Fruit fly (Drosophila melanogaster) whole organism, wandering third instar larva: ENCODE results near the gene BBS1.

Experiments used
- Abd-B ChIP-seq: fragments of >200 bp; optimal IDR thresholded peaks from 2 replicates; lab custom pipeline; 2017; ENCODE audit warnings: missing biosample characterization, missing genetic modification characterization
- CG32264 ChIP-seq: fragments of 200-800 bp; sonication (Bioruptor generic); optimal IDR thresholded peaks from 2 replicates; lab custom pipeline; 2016; ENCODE audit warnings: missing biosample characterization, missing genetic modification characterization
- CG9705 ChIP-seq: fragments of 200-800 bp; sonication (Bioruptor generic); optimal IDR thresholded peaks from 2 replicates; lab custom pipeline; 2018; ENCODE audit warnings: missing biosample characterization, mild to moderate bottlenecking, missing genetic modification characterization
- Dfd ChIP-seq: fragments of >200 bp; optimal IDR thresholded peaks from 2 replicates; lab custom pipeline; 2017; ENCODE audit warnings: missing biosample characterization, missing genetic modification characterization
- Dif ChIP-seq: fragments of 200-275, 200-300 bp; sonication (Bioruptor generic); optimal IDR thresholded peaks from 2 replicates; lab custom pipeline; 2018; ENCODE audit warnings: missing biosample characterization, missing genetic modification characterization; ENCODE audit not compliant: partially characterized antibody
- GATAd ChIP-seq: sonication (Bioruptor generic); optimal IDR thresholded peaks from 2 replicates; lab custom pipeline; 2016; ENCODE audit warnings: missing biosample characterization, missing genetic modification characterization
- HLH106 ChIP-seq: fragments of 200-800 bp; optimal IDR thresholded peaks from 3 replicates; lab custom pipeline; 2019; ENCODE audit warnings: missing biosample characterization, mild to moderate bottlenecking, missing genetic modification characterization, moderate library complexity
- Hnf4 ChIP-seq: fragments of 200-800 bp; sonication (Bioruptor generic); optimal IDR thresholded peaks from 2 replicates; lab custom pipeline; 2016; ENCODE audit warnings: missing biosample characterization, mild to moderate bottlenecking, missing genetic modification characterization
- Hr78 ChIP-seq: fragments of >200 bp; optimal IDR thresholded peaks from 2 replicates; lab custom pipeline; 2017; ENCODE audit warnings: missing biosample characterization, missing genetic modification characterization
- Jra ChIP-seq: sonication (Bioruptor generic); optimal IDR thresholded peaks from 2 replicates; lab custom pipeline; 2016; ENCODE audit warnings: missing biosample characterization, missing genetic modification characterization
- Mio ChIP-seq: sonication (Bioruptor generic); optimal IDR thresholded peaks from 2 replicates; lab custom pipeline; 2016; ENCODE audit warnings: missing biosample characterization, missing genetic modification characterization
- Myc ChIP-seq: fragments of >200 bp; optimal IDR thresholded peaks from 2 replicates; lab custom pipeline; 2017
- N ChIP-seq: fragments of >200 bp; optimal IDR thresholded peaks from 2 replicates; lab custom pipeline; 2018; ENCODE audit warnings: missing biosample characterization, missing external identifiers, missing genetic modification characterization
- OdsH ChIP-seq: fragments of 200-800 bp; sonication (Bioruptor generic); optimal IDR thresholded peaks from 2 replicates; lab custom pipeline; 2016; ENCODE audit warnings: missing biosample characterization, mild to moderate bottlenecking, missing genetic modification characterization
- Sp1 ChIP-seq: fragments of 200-800 bp; sonication (Bioruptor generic); optimal IDR thresholded peaks from 3 replicates; lab custom pipeline; 2019; ENCODE audit warnings: missing biosample characterization, mild to moderate bottlenecking, missing genetic modification characterization, moderate library complexity
- Vsx2 ChIP-seq: fragments of 200-300, 225-300 bp; sonication (Bioruptor generic); optimal IDR thresholded peaks from 2 replicates; lab custom pipeline; 2018; ENCODE audit warnings: missing biosample characterization, missing genetic modification characterization; ENCODE audit not compliant: partially characterized antibody
- br ChIP-seq: fragments of 200-800 bp; sonication (Bioruptor generic); optimal IDR thresholded peaks from 2 replicates; lab custom pipeline; 2016; ENCODE audit warnings: missing biosample characterization, missing genetic modification characterization
- brk ChIP-seq: fragments of 200-800 bp; sonication (Bioruptor generic); optimal IDR thresholded peaks from 2 replicates; lab custom pipeline; 2016; ENCODE audit warnings: missing biosample characterization, mild to moderate bottlenecking, missing genetic modification characterization
- dmrt93B ChIP-seq: fragments of 200-800 bp; sonication (Bioruptor generic); optimal IDR thresholded peaks from 2 replicates; lab custom pipeline; 2018; ENCODE audit warnings: missing biosample characterization, mild to moderate bottlenecking, missing genetic modification characterization
- dsf ChIP-seq: sonication (Bioruptor generic); optimal IDR thresholded peaks from 2 replicates; lab custom pipeline; 2016; ENCODE audit warnings: missing biosample characterization, missing genetic modification characterization, borderline replicate concordance
- ey ChIP-seq: fragments of 200-800 bp; sonication (Bioruptor generic); optimal IDR thresholded peaks from 2 replicates; lab custom pipeline; 2016; ENCODE audit warnings: missing biosample characterization, missing genetic modification characterization
- foxo ChIP-seq, 2 experiments: fragments of 200-800 bp; sonication (Bioruptor generic); optimal IDR thresholded peaks; 2 replicates in 1 of 2; 3 replicates in 1 of 2; lab custom pipeline; 2016 to 2017; ENCODE audit warnings: missing biosample characterization in 2 of 2, missing genetic modification characterization in 2 of 2
- fru ChIP-seq: fragments of 200-800 bp; sonication (Bioruptor generic); optimal IDR thresholded peaks from 3 replicates; lab custom pipeline; 2016; ENCODE audit warnings: missing biosample characterization, mild to moderate bottlenecking, missing genetic modification characterization
- h ChIP-seq: fragments of 200-800 bp; sonication (Bioruptor generic); optimal IDR thresholded peaks from 3 replicates; lab custom pipeline; 2016; ENCODE audit warnings: missing biosample characterization, mild to moderate bottlenecking, missing genetic modification characterization
- jim ChIP-seq: fragments of 175-275, 200-325 bp; sonication (Bioruptor generic); optimal IDR thresholded peaks from 2 replicates; lab custom pipeline; 2016; ENCODE audit warnings: missing biosample characterization, mild to moderate bottlenecking, missing genetic modification characterization
- lola ChIP-seq: fragments of >200 bp; optimal IDR thresholded peaks from 2 replicates; lab custom pipeline; 2017; ENCODE audit warnings: missing biosample characterization, missing genetic modification characterization
- pan ChIP-seq: fragments of >200 bp; optimal IDR thresholded peaks from 2 replicates; lab custom pipeline; 2017
- psq ChIP-seq: fragments of 200-800 bp; sonication (Bioruptor generic); optimal IDR thresholded peaks from 3 replicates; lab custom pipeline; 2017; ENCODE audit warnings: missing biosample characterization, mild to moderate bottlenecking, missing genetic modification characterization, moderate library complexity
- rgr ChIP-seq: fragments of 200-800 bp; sonication (Bioruptor generic); optimal IDR thresholded peaks from 3 replicates; lab custom pipeline; 2016; ENCODE audit warnings: missing biosample characterization, mild to moderate bottlenecking, missing genetic modification characterization
- sage ChIP-seq: fragments of 200-800 bp; sonication (Bioruptor generic); optimal IDR thresholded peaks from 2 replicates; lab custom pipeline; 2016; ENCODE audit warnings: missing biosample characterization, mild to moderate bottlenecking, missing genetic modification characterization
- sv ChIP-seq: fragments of 200-800 bp; sonication (Bioruptor generic); optimal IDR thresholded peaks from 3 replicates; lab custom pipeline; 2016; ENCODE audit warnings: missing biosample characterization, missing genetic modification characterization
- tai ChIP-seq: sonication (Bioruptor generic); optimal IDR thresholded peaks from 2 replicates; lab custom pipeline; 2016; ENCODE audit warnings: missing biosample characterization, missing genetic modification characterization
- usp ChIP-seq: fragments of >200 bp; optimal IDR thresholded peaks from 2 replicates; lab custom pipeline; 2017; ENCODE audit warnings: missing biosample characterization, missing genetic modification characterization

The BBS1 gene

dm6 chr3L:7092904-7093303 is 32.8 kb upstream of the BBS1 start, which contains the start of gene Cpr65Ec:
Gene Cpr65Ec (plus strand): TSS chr3L:7093204.
- no peak for TF ChIP-seq sage (GFP tag; lab: Kevin White, UChicago)
- TF ChIP-seq, all 38 proteins: peak for 0

- TF ChIP-seq usp (GFP tag; lab: Kevin White, UChicago) = no peak
- TF ChIP-seq GATAd (GFP tag; lab: Kevin White, UChicago) = no peak
- TF ChIP-seq rgr (GFP tag; lab: Kevin White, UChicago) = no peak
- no peak for TF ChIP-seq OdsH (GFP tag; lab: Kevin White, UChicago)
- no peak for TF ChIP-seq h
- no peak for TF ChIP-seq dmrt93B (GFP tag; lab: Kevin White, UChicago)
- TF ChIP-seq Vsx2 = no peak
- no peak for TF ChIP-seq Sp1 (GFP tag; lab: Kevin White, UChicago)
Observed at dm6 chr3L:7094020-7094419, 31.7 kb upstream of the BBS1 start.

dm6 chr3L:7094548-7095072 is 31.1 kb upstream of the BBS1 start, which contains the start of gene form3:
Gene form3 (plus strand): TSS chr3L:7094818.
- TF ChIP-seq rgr (GFP tag; lab: Kevin White, UChicago) (no peak), fru (GFP tag; lab: Kevin White, UChicago) (peak; percentile 87)
- TF ChIP-seq, all 38 proteins: peak for 1

dm6 chr3L:7096530-7096929 is 29.2 kb upstream of the BBS1 start:
- TF ChIP-seq foxo (GFP tag; optimal IDR thresholded peaks at IDR 0.05; lab: Kevin White, UChicago) (peak in 1 of 2 experiments; percentile 4), rgr (GFP tag; lab: Kevin White, UChicago) (peak; percentile 8), br (GFP tag; lab: Kevin White, UChicago) (no peak), sv (GFP tag; lab: Kevin White, UChicago) (no peak), fru (GFP tag; lab: Kevin White, UChicago) (peak; percentile 6)

- TF ChIP-seq lola (GFP tag; lab: Kevin White, UChicago) (no peak), h (no peak), Jra (GFP tag; lab: Kevin White, UChicago) (no peak), N (GFP tag; lab: Kevin White, UChicago) (no peak), Myc (lab: Kevin White, UChicago) (no peak)
Observed at dm6 chr3L:7103941-7104340, 21.8 kb upstream of the BBS1 start.

- TF ChIP-seq psq (no peak), tai (no peak), OdsH (GFP tag; lab: Kevin White, UChicago) (no peak), Abd-B (GFP tag; lab: Kevin White, UChicago) (no peak), CG32264 (no peak), dsf (GFP tag; lab: Kevin White, UChicago) (no peak), rgr (GFP tag; lab: Kevin White, UChicago) (no peak), dmrt93B (GFP tag; lab: Kevin White, UChicago) (no peak), sv (GFP tag; lab: Kevin White, UChicago) (no peak), Myc (lab: Kevin White, UChicago) (no peak), Vsx2 (no peak)
- TF ChIP-seq, all 38 proteins: peak for 0
Observed at dm6 chr3L:7104485-7104884, 21.2 kb upstream of the BBS1 start.

dm6 chr3L:7105693-7106092 is 20.0 kb upstream of the BBS1 start:
- TF ChIP-seq jim (GFP tag; lab: Kevin White, UChicago) (no peak), h (no peak), Abd-B (GFP tag; lab: Kevin White, UChicago) (no peak), pan (lab: Kevin White, UChicago) (no peak), Jra (GFP tag; lab: Kevin White, UChicago) (no peak), fru (GFP tag; lab: Kevin White, UChicago) (no peak), OdsH (GFP tag; lab: Kevin White, UChicago) (no peak), Myc (lab: Kevin White, UChicago) (no peak), usp (GFP tag; lab: Kevin White, UChicago) (no peak), dmrt93B (GFP tag; lab: Kevin White, UChicago) (no peak), Vsx2 (no peak), Hr78 (GFP tag; lab: Kevin White, UChicago) (no peak)

dm6 chr3L:7113010-7113409 is 12.7 kb upstream of the BBS1 start:
- TF ChIP-seq psq = no peak
- TF ChIP-seq Sp1 (GFP tag; lab: Kevin White, UChicago) = peak; percentile 37
- TF ChIP-seq CG32264 = no peak
- TF ChIP-seq dsf (GFP tag; lab: Kevin White, UChicago) = no peak
- no peak for TF ChIP-seq Abd-B (GFP tag; lab: Kevin White, UChicago)
- TF ChIP-seq sv (GFP tag; lab: Kevin White, UChicago) = no peak
- TF ChIP-seq jim (GFP tag; lab: Kevin White, UChicago) = no peak
- TF ChIP-seq ey (GFP tag; lab: Kevin White, UChicago) = peak; percentile 39
- peak; percentile 57 for TF ChIP-seq HLH106 (tag; lab: Kevin White, UChicago)
- no peak for TF ChIP-seq usp (GFP tag; lab: Kevin White, UChicago)
- TF ChIP-seq rgr (GFP tag; lab: Kevin White, UChicago) = peak; percentile 18
- TF ChIP-seq Hnf4 (GFP tag; lab: Kevin White, UChicago) = no peak
- peak; percentile 35 for TF ChIP-seq br (GFP tag; lab: Kevin White, UChicago)
- TF ChIP-seq fru (GFP tag; lab: Kevin White, UChicago) = peak; percentile 70
- TF ChIP-seq brk (GFP tag; lab: Kevin White, UChicago) = no peak
- no peak for TF ChIP-seq CG9705 (GFP tag; lab: Kevin White, UChicago)
- TF ChIP-seq Dfd = no peak
- TF ChIP-seq lola (GFP tag; lab: Kevin White, UChicago) = no peak
- TF ChIP-seq Mio (GFP tag; lab: Kevin White, UChicago) = no peak
- no peak for TF ChIP-seq GATAd (GFP tag; lab: Kevin White, UChicago)
- no peak for TF ChIP-seq Dif (GFP tag; lab: Kevin White, UChicago)
- TF ChIP-seq dmrt93B (GFP tag; lab: Kevin White, UChicago) = no peak
